Fruit fly (Drosophila melanogaster) whole organism, embryonic: Measurements from ENCODE around the gene Muc91C.

Experiments used
- Awh ChIP-seq: fragments of 200-800 bp; sonication (Bioruptor generic); IDR thresholded peaks from 2 replicates; pipeline ENCODE4, ENCODE4 v1.3.6; 2022; ENCODE audit warnings: missing biosample characterization, missing genetic modification characterization
- CG10462 ChIP-seq: fragments of 200-800 bp; sonication (Bioruptor generic); optimal IDR thresholded peaks from 2 replicates; lab custom pipeline; 2016; ENCODE audit warnings: missing biosample characterization, missing genetic modification characterization
- CG11085 ChIP-seq: fragments of 200-800 bp; sonication (Bioruptor generic); IDR thresholded peaks from 2 replicates; pipeline ENCODE4 v1.3.6; 2022; ENCODE audit warnings: missing biosample characterization, missing genetic modification characterization
- CG11247 ChIP-seq: fragments of 200-800 bp; sonication (Bioruptor generic); IDR thresholded peaks from 2 replicates; pipeline ENCODE4 v1.3.6; 2022; ENCODE audit warnings: missing biosample characterization, missing genetic modification characterization
- CG11560 ChIP-seq: fragments of 200-800 bp; sonication (Bioruptor generic); IDR thresholded peaks from 3 replicates; pipeline ENCODE4 v1.3.6; 2022; ENCODE audit warnings: missing biosample characterization, missing genetic modification characterization
- CG11723 ChIP-seq: fragments of 200-800 bp; sonication (Bioruptor generic); optimal IDR thresholded peaks from 2 replicates; lab custom pipeline; 2017; ENCODE audit warnings: missing biosample characterization, mild to moderate bottlenecking, missing genetic modification characterization
- CG12236 ChIP-seq: fragments of 200-800 bp; sonication (Bioruptor generic); optimal IDR thresholded peaks from 2 replicates; lab custom pipeline; 2016; ENCODE audit warnings: missing biosample characterization, missing genetic modification characterization
- CG12769 ChIP-seq: fragments of 200-800 bp; sonication (Bioruptor generic); optimal IDR thresholded peaks from 2 replicates; lab custom pipeline; 2019; ENCODE audit warnings: missing biosample characterization, mild to moderate bottlenecking, missing genetic modification characterization, moderate library complexity
- CG14710 ChIP-seq: fragments of 200-800 bp; sonication (Bioruptor generic); optimal IDR thresholded peaks from 3 replicates; lab custom pipeline; 2019; ENCODE audit warnings: missing biosample characterization, mild to moderate bottlenecking, missing genetic modification characterization, moderate library complexity
- CG15011 ChIP-seq: fragments of 200-800 bp; sonication (Bioruptor generic); optimal IDR thresholded peaks from 3 replicates; lab custom pipeline; 2018; ENCODE audit warnings: missing biosample characterization, mild to moderate bottlenecking, missing genetic modification characterization
- CG17361 ChIP-seq: fragments of 200-800 bp; sonication (Bioruptor generic); IDR thresholded peaks from 3 replicates; pipeline ENCODE4 v1.3.6; 2022; ENCODE audit warnings: missing biosample characterization, missing genetic modification characterization
- CG17568 ChIP-seq: fragments of 200-800 bp; sonication (Bioruptor generic); optimal IDR thresholded peaks from 2 replicates; lab custom pipeline; 2018; ENCODE audit warnings: missing biosample characterization, mild to moderate bottlenecking, missing genetic modification characterization, moderate library complexity
- CG17829 ChIP-seq: fragments of 200-800 bp; optimal IDR thresholded peaks from 2 replicates; lab custom pipeline; 2019; ENCODE audit warnings: missing biosample characterization, mild to moderate bottlenecking, missing genetic modification characterization, moderate library complexity
- CG2120 ChIP-seq: fragments of 200-800 bp; sonication (Bioruptor generic); optimal IDR thresholded peaks from 3 replicates; lab custom pipeline; 2016; ENCODE audit warnings: missing biosample characterization, missing genetic modification characterization
- CG33213 ChIP-seq: fragments of 200-800 bp; sonication (Bioruptor generic); optimal IDR thresholded peaks from 3 replicates; lab custom pipeline; 2016; ENCODE audit warnings: missing biosample characterization, missing genetic modification characterization
- CG33557 ChIP-seq: fragments of 200-800 bp; sonication (Bioruptor generic); optimal IDR thresholded peaks from 2 replicates; lab custom pipeline; 2019; ENCODE audit warnings: missing biosample characterization, mild to moderate bottlenecking, missing genetic modification characterization, moderate library complexity
- CG4282 ChIP-seq: fragments of 200-800 bp; sonication (Bioruptor generic); optimal IDR thresholded peaks from 2 replicates; lab custom pipeline; 2016; ENCODE audit warnings: missing biosample characterization, missing genetic modification characterization
- CG4328 ChIP-seq: fragments of 200-800 bp; sonication (Bioruptor generic); optimal IDR thresholded peaks from 3 replicates; lab custom pipeline; 2017; ENCODE audit warnings: missing biosample characterization, missing genetic modification reagents, missing genetic modification characterization
- CG4730 ChIP-seq: fragments of 200-800 bp; sonication (Bioruptor generic); IDR thresholded peaks from 2 replicates; pipeline ENCODE4 v1.3.6; 2022; ENCODE audit warnings: missing biosample characterization, missing genetic modification characterization
- CG7786 ChIP-seq: fragments of 200-800 bp; sonication (Bioruptor generic); optimal IDR thresholded peaks from 2 replicates; lab custom pipeline; 2016; ENCODE audit warnings: missing biosample characterization, missing genetic modification characterization
- CG8290 ChIP-seq, 3 experiments: fragments of 200-800 bp; sonication (Bioruptor generic); optimal IDR thresholded peaks; 2 replicates each; lab custom pipeline; 2016 to 2019; ENCODE audit warnings: missing biosample characterization in 3 of 3, missing genetic modification characterization in 3 of 3, mild to moderate bottlenecking in 2 of 3, moderate library complexity in 1 of 3
- CG9437 ChIP-seq: fragments of 200-800 bp; sonication (Bioruptor generic); optimal IDR thresholded peaks from 2 replicates; lab custom pipeline; 2018; ENCODE audit warnings: missing biosample characterization, mild to moderate bottlenecking, missing genetic modification characterization
- CG9797 ChIP-seq: fragments of 200-800 bp; sonication (Bioruptor generic); optimal IDR thresholded peaks from 3 replicates; lab custom pipeline; 2018; ENCODE audit warnings: missing biosample characterization, mild to moderate bottlenecking, missing genetic modification characterization
- CTCF ChIP-seq: fragments of 200-800 bp; sonication (Bioruptor generic); optimal IDR thresholded peaks from 2 replicates; lab custom pipeline; 2017; ENCODE audit warnings: missing biosample characterization, mild to moderate bottlenecking, missing genetic modification characterization, moderate library complexity
- CoRest ChIP-seq: fragments of 200-800 bp; sonication (Bioruptor generic); optimal IDR thresholded peaks from 3 replicates; lab custom pipeline; 2018; ENCODE audit warnings: missing biosample characterization, mild to moderate bottlenecking, missing genetic modification characterization, moderate library complexity
- Dref ChIP-seq: fragments of 200-800 bp; sonication (Bioruptor generic); IDR thresholded peaks from 2 replicates; pipeline ENCODE4 v1.3.6; 2022; ENCODE audit warnings: missing biosample characterization, missing genetic modification characterization
- Fer1 ChIP-seq: fragments of 200-800 bp; sonication (Bioruptor generic); optimal IDR thresholded peaks from 2 replicates; lab custom pipeline; 2017; ENCODE audit warnings: missing biosample characterization, mild to moderate bottlenecking, missing genetic modification characterization
- HLH3B ChIP-seq: fragments of 200-800 bp; sonication (Bioruptor generic); IDR thresholded peaks from 2 replicates; pipeline ENCODE4 v1.3.6; 2022; ENCODE audit warnings: missing biosample characterization, missing genetic modification characterization
- Hr39 ChIP-seq: fragments of >200 bp; optimal IDR thresholded peaks from 2 replicates; lab custom pipeline; 2017
- Optix ChIP-seq: fragments of 200-800 bp; sonication (Bioruptor generic); IDR thresholded peaks from 3 replicates; pipeline ENCODE4 v1.3.6; 2022; ENCODE audit warnings: missing biosample characterization, missing genetic modification characterization
- Ravus ChIP-seq: fragments of 200-800 bp; sonication (Bioruptor generic); IDR thresholded peaks from 2 replicates; pipeline ENCODE4 v1.3.6; 2022; ENCODE audit warnings: missing biosample characterization, missing genetic modification characterization
- Trl ChIP-seq, 3 experiments: fragments of >200 bp in 2 of 3; fragments of 200-800 bp in 1 of 3; sonication (Bioruptor generic) in 1 of 3; optimal IDR thresholded peaks; 2 replicates in 1 of 3; 3 replicates in 2 of 3; lab custom pipeline; 2016 to 2017; ENCODE audit warnings: missing biosample characterization in 1 of 3, missing genetic modification characterization in 1 of 3
- ash1 ChIP-seq: fragments of 200-800 bp; sonication (Bioruptor generic); optimal IDR thresholded peaks from 2 replicates; lab custom pipeline; 2018; ENCODE audit warnings: missing biosample characterization, mild to moderate bottlenecking, missing genetic modification characterization
- az2 ChIP-seq: fragments of 200-800 bp; sonication (Bioruptor generic); optimal IDR thresholded peaks from 3 replicates; lab custom pipeline; 2016; ENCODE audit warnings: missing biosample characterization, missing genetic modification characterization
- bigmax ChIP-seq: fragments of 200-800 bp; sonication (Bioruptor generic); optimal IDR thresholded peaks from 2 replicates; lab custom pipeline; 2018; ENCODE audit warnings: missing biosample characterization, mild to moderate bottlenecking, missing genetic modification characterization
- btn ChIP-seq: fragments of 200-800 bp; sonication (Bioruptor generic); optimal IDR thresholded peaks from 2 replicates; lab custom pipeline; 2016; ENCODE audit warnings: missing biosample characterization, missing genetic modification characterization
- cato ChIP-seq: fragments of 200-800 bp; sonication (Bioruptor generic); optimal IDR thresholded peaks from 2 replicates; lab custom pipeline; 2016; ENCODE audit warnings: missing biosample characterization, missing genetic modification characterization, borderline replicate concordance
- en ChIP-seq: fragments of 200-800 bp; sonication (Bioruptor generic); optimal IDR thresholded peaks from 2 replicates; lab custom pipeline; 2016; ENCODE audit warnings: missing biosample characterization, missing genetic modification characterization
- hbn ChIP-seq: fragments of 200-800 bp; sonication (Bioruptor generic); IDR thresholded peaks from 2 replicates; pipeline ENCODE4 v1.3.6; 2022; ENCODE audit warnings: missing biosample characterization, missing genetic modification characterization; ENCODE audit not compliant: partially characterized antibody
- ind ChIP-seq: fragments of 200-800 bp; sonication (Bioruptor generic); optimal IDR thresholded peaks from 3 replicates; lab custom pipeline; 2016; ENCODE audit warnings: missing biosample characterization, missing genetic modification characterization
- klu ChIP-seq: fragments of 200-800 bp; sonication (Bioruptor generic); IDR thresholded peaks from 2 replicates; pipeline ENCODE4 v1.3.6; 2022; ENCODE audit warnings: missing biosample characterization, missing genetic modification characterization
- lab ChIP-seq: fragments of 200-800 bp; sonication (Bioruptor generic); optimal IDR thresholded peaks from 3 replicates; lab custom pipeline; 2017; ENCODE audit warnings: missing biosample characterization, missing genetic modification characterization, mild to moderate bottlenecking, moderate library complexity, missing genetic modification reagents
- mirr ChIP-seq: fragments of 200-800 bp; sonication (Bioruptor generic); optimal IDR thresholded peaks from 3 replicates; lab custom pipeline; 2018; ENCODE audit warnings: missing biosample characterization, mild to moderate bottlenecking, missing genetic modification characterization
- nom ChIP-seq: fragments of 200-800 bp; sonication (Bioruptor generic); optimal IDR thresholded peaks from 2 replicates; lab custom pipeline; 2017; ENCODE audit warnings: missing biosample characterization, missing genetic modification characterization, mild to moderate bottlenecking, moderate library complexity, missing genetic modification reagents
- pita ChIP-seq: fragments of 200-800 bp; sonication (Bioruptor generic); optimal IDR thresholded peaks from 2 replicates; lab custom pipeline; 2017; ENCODE audit warnings: missing biosample characterization, mild to moderate bottlenecking, missing genetic modification characterization
- sens ChIP-seq: fragments of 200-800 bp; sonication (Bioruptor generic); peaks from one replicate; lab custom pipeline; 2016; ENCODE audit warnings: missing biosample characterization, missing genetic modification characterization
- sisA ChIP-seq: fragments of 200-800 bp; sonication (Bioruptor generic); IDR thresholded peaks from 2 replicates; pipeline ENCODE4 v1.3.6; 2022; ENCODE audit warnings: missing biosample characterization, missing genetic modification characterization
- twi ChIP-seq: fragments of 200-800 bp; optimal IDR thresholded peaks from 2 replicates; lab custom pipeline; 2019; ENCODE audit warnings: missing biosample characterization, mild to moderate bottlenecking, missing genetic modification characterization, moderate library complexity
- usp ChIP-seq: fragments of >200 bp; optimal IDR thresholded peaks from 2 replicates; lab custom pipeline; 2017; ENCODE audit warnings: missing biosample characterization, missing genetic modification characterization
- vnd ChIP-seq: fragments of 200-800 bp; sonication (Bioruptor generic); IDR thresholded peaks from 3 replicates; pipeline ENCODE4 v1.3.6; 2022; ENCODE audit warnings: missing biosample characterization, missing genetic modification characterization; ENCODE audit not compliant: partially characterized antibody

The Muc91C gene

dm6 chr3R:18658945-18659642 lies 33.4 kb downstream of the Muc91C start, which contains the start of the genes CG31224 and CstF64 (continued):
- TF ChIP-seq CoRest (tag; lab: Kevin White, UChicago) (peak; percentile 87), CG17829 (tag; lab: Kevin White, UChicago) (peak; percentile 86), CG15011 (GFP tag; lab: Kevin White, UChicago) (no peak), vnd (GFP tag; lab: Robert Waterston, UW) (no peak), CTCF (GFP tag; lab: Kevin White, UChicago) (no peak), ash1 (GFP tag; lab: Kevin White, UChicago) (no peak), Hr39 (no peak), CG33213 (GFP tag; lab: Kevin White, UChicago) (peak; percentile 88), CG9797 (peak; percentile 50), en (GFP tag; lab: Kevin White, UChicago) (peak; percentile 47), usp (no peak), CG8290 (GFP tag; optimal IDR thresholded peaks at IDR 0.05; lab: Kevin White, UChicago) (peak; percentile 83), CG8290 (tag; optimal IDR thresholded peaks at IDR 0.05; lab: Kevin White, UChicago) (no peak), Awh (peak; percentile 74; the same call in 1 of the 2 replicates), btn (GFP tag; lab: Kevin White, UChicago) (peak; percentile 79), CG2120 (GFP tag; lab: Kevin White, UChicago) (peak; percentile 95), Dref (GFP tag; lab: Robert Waterston, UW) (peak; percentile 40), klu (peak; percentile 72), CG11560 (tag; lab: Robert Waterston, UW) (peak; percentile 54; the same call in 2 of the 3 replicates), bigmax (GFP tag; lab: Kevin White, UChicago) (no peak), lab (peak; percentile 90), HLH3B (GFP tag; lab: Robert Waterston, UW) (peak; percentile 75), hbn (GFP tag; lab: Robert Waterston, UW) (no peak), CG11723 (peak; percentile 82), pita (GFP tag; lab: Kevin White, UChicago) (no peak), CG4730 (peak; percentile 79), CG11247 (peak; percentile 80), CG12236 (peak; percentile 67), CG17568 (GFP tag; lab: Kevin White, UChicago) (no peak), Fer1 (peak; percentile 84), CG11085 (peak; percentile 80), CG12769 (tag; lab: Kevin White, UChicago) (no peak), CG4282 (peak; percentile 84), CG4328 (peak; percentile 68), sens (GFP tag; lab: Kevin White, UChicago) (peak; percentile 98), CG17361 (GFP tag; lab: Robert Waterston, UW) (peak; percentile 87), CG33557 (GFP tag; lab: Kevin White, UChicago) (peak; percentile 68), CG14710 (tag; lab: Kevin White, UChicago) (peak; percentile 89), CG9437 (GFP tag; lab: Kevin White, UChicago) (peak; percentile 71), Ravus (GFP tag; lab: Robert Waterston, UW) (peak; percentile 52), ind (GFP tag; lab: Kevin White, UChicago) (peak; percentile 88), az2 (GFP tag; lab: Kevin White, UChicago) (peak; percentile 83), nom (peak; percentile 1), mirr (no peak), CG7786 (GFP tag; lab: Kevin White, UChicago) (peak; percentile 88), cato (GFP tag; lab: Kevin White, UChicago) (peak; percentile 78), CG10462 (peak; percentile 64), Optix (GFP tag; lab: Robert Waterston, UW) (peak; percentile 56; the same call in 1 of the 3 replicates), Trl (optimal IDR thresholded peaks at IDR 0.05; lab: Kevin White, UChicago) (peak in 1 of 2 experiments; percentile 55), Trl (GFP tag; optimal IDR thresholded peaks at IDR 0.05; lab: Kevin White, UChicago) (peak; percentile 88), twi (tag; lab: Kevin White, UChicago) (peak; percentile 67), sisA (GFP tag; lab: Robert Waterston, UW) (peak; percentile 78)
